Worm (Caenorhabditis elegans) whole organism, mixed stage, embryonic: ENCODE measurements around the gene T28F3.8.

Experiments used
- M03D4.4 ChIP-seq: sonication (generic microtip); optimal IDR thresholded peaks from 2 replicates; lab custom pipeline; 2017; ENCODE audit warnings: mild to moderate bottlenecking, missing genetic modification characterization, missing compliant biosample characterization
- cnd-1 ChIP-seq: fragments of 200-800 bp; sonication (Bioruptor generic); optimal IDR thresholded peaks from 2 replicates; lab custom pipeline; 2018; ENCODE audit warnings: mild to moderate bottlenecking, missing genetic modification characterization, missing compliant biosample characterization
- ham-2 ChIP-seq: fragments of 200-800 bp; sonication (Bioruptor generic); optimal IDR thresholded peaks from 2 replicates; lab custom pipeline; 2018; ENCODE audit warnings: mild to moderate bottlenecking, missing genetic modification characterization, missing compliant biosample characterization
- mab-5 ChIP-seq: fragments of 150-350 bp; optimal IDR thresholded peaks from 2 replicates; lab custom pipeline; 2014; ENCODE audit warnings: missing biosample characterization, missing genetic modification characterization
- mep-1 ChIP-seq: fragments of 150-350 bp; optimal IDR thresholded peaks from 2 replicates; lab custom pipeline; 2017; ENCODE audit warnings: missing biosample characterization, missing genetic modification reagents, missing genetic modification characterization, inconsistent platforms
- snpc-4 ChIP-seq: fragments of 150-350 bp; optimal IDR thresholded peaks from 2 replicates; lab custom pipeline; 2014; ENCODE audit warnings: missing biosample characterization, missing genetic modification characterization
- tbx-8 ChIP-seq: fragments of 200-800 bp; sonication (Bioruptor generic); optimal IDR thresholded peaks from 2 replicates; lab custom pipeline; 2018; ENCODE audit warnings: mild to moderate bottlenecking, missing genetic modification characterization, moderate library complexity, missing compliant biosample characterization

- no peak for TF ChIP-seq M03D4.4
- TF ChIP-seq mep-1 (tag; lab: Kevin White, UChicago), result no peak
- TF ChIP-seq cnd-1 (tag; lab: Kevin White, UChicago), result no peak
- no peak for TF ChIP-seq ham-2 (GFP tag; lab: Kevin White, UChicago)
- no peak for TF ChIP-seq tbx-8 (GFP tag; lab: Kevin White, UChicago)
- TF ChIP-seq snpc-4, result no peak
- TF ChIP-seq mab-5 (tag; lab: Kevin White, UChicago), result no peak
Measured at ce11 chrIV:17292350-17292749, 14.8 kb downstream of the T28F3.8 start.
